Fruit fly (Drosophila melanogaster) Kc167 (cell line): Measurements from ENCODE around the gene Acam.

Source experiments
- Myc ChIP-seq: fragments of >200 bp; optimal IDR thresholded peaks from 2 replicates; lab custom pipeline; 2017; ENCODE audit warnings: missing external identifiers
- Sin3A ChIP-seq: fragments of >200 bp; optimal IDR thresholded peaks from 2 replicates; lab custom pipeline; 2018; ENCODE audit warnings: missing external identifiers
- h ChIP-seq: fragments of >200 bp; optimal IDR thresholded peaks from 3 replicates; lab custom pipeline; 2018; ENCODE audit warnings: missing external identifiers
- insv ChIP-seq: fragments of >200 bp; optimal IDR thresholded peaks from 3 replicates; lab custom pipeline; 2018; ENCODE audit warnings: missing external identifiers
- psq ChIP-seq: fragments of >200 bp; optimal IDR thresholded peaks from 2 replicates; lab custom pipeline; 2017; ENCODE audit warnings: missing external identifiers
- ttk ChIP-seq: sonication (Bioruptor generic); optimal IDR thresholded peaks from 2 replicates; lab custom pipeline; 2017; ENCODE audit warnings: missing external identifiers

Gene Acam

DNA sequence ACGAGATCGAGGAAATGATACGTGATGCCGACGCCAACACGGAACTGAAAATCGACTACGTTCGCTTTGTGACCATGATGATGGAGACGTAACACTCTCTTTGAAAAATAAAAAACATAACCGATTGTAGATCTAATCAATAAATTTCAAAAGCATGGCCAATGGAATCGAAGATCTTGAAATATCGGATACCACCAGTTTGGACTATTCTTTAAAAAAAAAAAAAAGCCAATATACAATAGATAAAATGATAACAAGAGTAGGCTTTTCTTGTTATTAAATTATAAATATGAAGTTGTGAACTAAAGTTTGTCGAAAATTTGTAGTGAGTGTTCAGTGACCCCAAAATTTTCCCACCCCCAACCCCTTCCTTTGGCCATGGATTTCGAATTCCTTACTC is at the start of gene Acam, which contains the start of gene CG17770:
Gene Acam, plus strand, starts transcription at position 301 of the 400 bp plus-strand sequence.
Gene CG17770, plus strand, starts transcription at position 301 of the 400 bp plus-strand sequence.
- TF ChIP-seq psq (lab: Kevin White, UChicago) = no peak
- no peak for TF ChIP-seq ttk (lab: Kevin White, UChicago)
- TF ChIP-seq h (lab: Kevin White, UChicago) = no peak
- no peak for TF ChIP-seq Sin3A (lab: Kevin White, UChicago)
- TF ChIP-seq Myc (lab: Kevin White, UChicago) = no peak
- no peak for TF ChIP-seq insv (lab: Kevin White, UChicago)

DNA sequence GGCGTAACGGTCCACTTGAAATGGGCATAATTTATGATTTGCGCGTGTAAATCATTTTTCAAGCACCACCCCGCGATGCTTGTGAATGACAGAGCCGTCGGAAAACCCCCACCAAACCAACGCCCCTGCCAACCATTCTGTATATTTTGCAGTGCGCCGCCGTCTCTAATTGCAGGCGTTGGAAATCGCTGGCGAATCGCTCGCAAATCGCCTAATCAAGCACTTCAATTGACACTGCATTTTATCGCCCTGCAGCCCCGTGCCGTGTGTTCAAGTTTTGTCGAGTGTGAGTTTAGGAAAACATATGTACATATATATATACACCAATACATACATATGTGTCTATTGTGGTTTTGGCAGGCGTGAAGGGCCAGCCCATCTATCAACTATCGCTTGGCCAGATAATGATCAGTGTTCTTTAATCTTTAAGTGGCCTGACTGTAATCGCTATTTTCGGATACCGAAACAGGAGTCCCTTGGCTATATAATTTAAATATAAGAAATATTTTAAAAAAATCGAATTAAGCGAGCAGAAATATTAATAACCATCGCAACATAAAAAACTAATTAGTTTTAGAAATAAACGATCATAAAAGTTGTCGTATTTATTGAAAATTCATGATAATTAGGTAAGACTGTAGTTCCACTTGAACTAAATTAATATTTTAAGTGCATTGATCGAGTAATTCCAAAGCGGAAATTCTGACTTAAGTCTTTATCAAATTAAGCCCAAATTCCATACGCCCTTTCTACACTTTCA is 49.5 kb upstream of the Acam start:
- no peak for TF ChIP-seq Myc (lab: Kevin White, UChicago)
- TF ChIP-seq psq (lab: Kevin White, UChicago) = no peak
- TF ChIP-seq h (lab: Kevin White, UChicago) = no peak
- no peak for TF ChIP-seq ttk (lab: Kevin White, UChicago)

DNA sequence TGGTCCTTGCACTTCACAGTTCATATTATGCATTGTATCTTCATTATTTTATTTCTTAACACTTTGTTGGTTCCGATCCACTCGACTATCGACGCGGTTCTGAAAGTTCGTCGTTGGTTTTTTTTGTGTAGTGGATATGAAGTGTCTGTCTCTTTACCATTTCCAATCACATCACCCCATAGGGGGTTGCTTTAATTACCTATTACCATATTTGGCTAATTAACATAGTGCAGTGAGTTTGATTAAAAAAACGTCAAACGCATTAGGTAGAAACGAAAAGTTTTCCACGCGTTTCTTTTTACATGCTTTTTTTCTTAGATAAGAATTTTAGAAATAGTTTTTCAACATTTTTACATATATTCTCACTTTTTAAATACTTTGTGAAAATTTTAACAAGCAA is 48.7 kb upstream of the Acam start, which contains the start of gene LpR1:
Gene LpR1, minus strand, starts transcription at position 101 of the 400 bp plus-strand sequence.
- TF ChIP-seq Myc (lab: Kevin White, UChicago) = no peak
- TF ChIP-seq ttk (lab: Kevin White, UChicago) = no peak
- TF ChIP-seq Sin3A (lab: Kevin White, UChicago) = no peak
- TF ChIP-seq insv (lab: Kevin White, UChicago) = no peak
- TF ChIP-seq h (lab: Kevin White, UChicago) = no peak
- TF ChIP-seq psq (lab: Kevin White, UChicago) = no peak

DNA sequence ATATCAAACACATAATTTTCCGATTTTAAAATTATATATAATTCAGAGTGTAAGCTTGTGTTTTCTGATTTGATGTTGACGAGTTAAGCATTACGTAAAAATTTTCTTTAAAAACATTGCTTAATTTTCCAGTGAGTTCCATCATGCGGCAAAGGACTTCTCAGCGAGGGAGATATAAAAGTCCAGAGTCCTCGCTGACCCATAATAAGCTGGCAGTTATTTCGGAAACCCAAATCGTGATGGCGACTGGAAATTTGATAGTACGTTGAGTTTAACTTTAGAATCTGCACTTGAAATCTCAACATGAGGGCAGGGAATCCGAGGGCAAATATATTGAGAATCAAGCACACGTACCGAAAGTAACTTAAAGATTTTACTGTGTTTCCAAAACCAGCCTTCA is 36.4 kb upstream of the Acam start, which contains the start of the genes CG17197 and CG17198:
Gene CG17197, minus strand, starts transcription at position 101 of the 400 bp plus-strand sequence.
Gene CG17198, minus strand, starts transcription at position 101 of the 400 bp plus-strand sequence.
- TF ChIP-seq ttk (lab: Kevin White, UChicago) (no peak), Myc (lab: Kevin White, UChicago) (no peak), psq (lab: Kevin White, UChicago) (no peak), Sin3A (lab: Kevin White, UChicago) (no peak), h (lab: Kevin White, UChicago) (no peak), insv (lab: Kevin White, UChicago) (no peak)

DNA sequence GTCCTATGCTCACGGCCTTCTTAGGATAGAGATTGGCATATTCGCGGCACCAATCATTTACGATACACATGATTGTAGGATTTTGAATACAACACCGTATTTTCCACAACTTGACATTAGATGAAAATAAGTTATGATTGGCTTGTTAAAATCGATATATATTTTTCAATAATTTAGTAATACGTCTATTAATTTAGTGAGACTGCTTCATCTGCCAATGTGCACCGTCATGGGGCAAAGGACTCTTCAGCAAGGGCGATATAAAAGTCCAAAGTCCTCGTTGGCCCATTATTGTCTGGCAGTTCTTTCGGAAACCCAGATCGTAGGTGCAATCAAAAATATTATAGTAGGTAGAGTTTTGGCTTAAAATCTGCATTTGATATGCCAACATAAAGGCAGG is 35.6 kb upstream of the Acam start, which contains the start of gene CG17196:
Gene CG17196, minus strand, starts transcription at position 101 of the 400 bp plus-strand sequence.
- no peak for TF ChIP-seq psq (lab: Kevin White, UChicago)
- TF ChIP-seq insv (lab: Kevin White, UChicago) = no peak
- no peak for TF ChIP-seq Myc (lab: Kevin White, UChicago)
- no peak for TF ChIP-seq h (lab: Kevin White, UChicago)
- no peak for TF ChIP-seq ttk (lab: Kevin White, UChicago)
- no peak for TF ChIP-seq Sin3A (lab: Kevin White, UChicago)

DNA sequence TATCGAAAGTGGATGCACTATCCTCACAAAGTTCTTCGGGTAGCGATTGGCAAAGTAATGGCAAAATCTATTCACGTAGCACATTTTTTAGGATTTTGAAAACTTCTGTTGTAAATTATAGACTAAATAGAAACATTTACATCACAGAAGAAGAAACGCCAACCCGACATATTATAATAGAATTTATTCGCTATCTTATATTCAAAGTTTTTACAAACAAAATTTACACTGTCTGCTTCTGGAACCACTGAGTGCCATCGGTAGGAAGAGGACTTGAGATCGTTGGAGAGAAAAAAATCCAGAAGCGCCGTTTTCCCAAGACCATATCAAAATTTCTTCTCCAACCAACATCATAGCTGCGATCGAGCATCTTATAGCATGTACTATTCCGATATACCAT is 34.6 kb upstream of the Acam start, which contains the start of gene CG17195:
Gene CG17195, minus strand, starts transcription at position 101 of the 400 bp plus-strand sequence.
- TF ChIP-seq Sin3A (lab: Kevin White, UChicago) = no peak
- no peak for TF ChIP-seq Myc (lab: Kevin White, UChicago)
- TF ChIP-seq h (lab: Kevin White, UChicago) = no peak
- no peak for TF ChIP-seq insv (lab: Kevin White, UChicago)
- TF ChIP-seq ttk (lab: Kevin White, UChicago) = no peak
- no peak for TF ChIP-seq psq (lab: Kevin White, UChicago)

DNA sequence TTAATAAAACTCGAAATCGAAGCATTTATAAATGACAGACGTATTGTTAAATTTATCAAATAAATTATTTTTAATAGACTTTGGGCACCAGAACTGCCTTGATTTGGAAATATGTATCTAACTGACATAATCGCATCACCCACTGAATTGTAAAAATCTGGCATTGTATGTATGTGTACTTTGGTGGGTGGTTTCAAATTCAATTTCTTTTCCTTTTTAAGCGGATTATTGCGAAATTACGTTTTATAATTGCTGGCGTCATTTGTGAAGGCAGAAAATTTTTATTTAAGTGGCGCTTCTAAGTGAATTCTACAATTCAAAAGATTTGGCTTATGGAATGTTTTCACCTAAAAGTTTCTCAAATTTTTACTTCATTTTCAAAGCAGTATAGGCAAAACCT is 33.5 kb upstream of the Acam start, which contains the start of gene CG4956:
Gene CG4956, minus strand, starts transcription at position 101 of the 400 bp plus-strand sequence.
- no peak for TF ChIP-seq Myc (lab: Kevin White, UChicago)

DNA sequence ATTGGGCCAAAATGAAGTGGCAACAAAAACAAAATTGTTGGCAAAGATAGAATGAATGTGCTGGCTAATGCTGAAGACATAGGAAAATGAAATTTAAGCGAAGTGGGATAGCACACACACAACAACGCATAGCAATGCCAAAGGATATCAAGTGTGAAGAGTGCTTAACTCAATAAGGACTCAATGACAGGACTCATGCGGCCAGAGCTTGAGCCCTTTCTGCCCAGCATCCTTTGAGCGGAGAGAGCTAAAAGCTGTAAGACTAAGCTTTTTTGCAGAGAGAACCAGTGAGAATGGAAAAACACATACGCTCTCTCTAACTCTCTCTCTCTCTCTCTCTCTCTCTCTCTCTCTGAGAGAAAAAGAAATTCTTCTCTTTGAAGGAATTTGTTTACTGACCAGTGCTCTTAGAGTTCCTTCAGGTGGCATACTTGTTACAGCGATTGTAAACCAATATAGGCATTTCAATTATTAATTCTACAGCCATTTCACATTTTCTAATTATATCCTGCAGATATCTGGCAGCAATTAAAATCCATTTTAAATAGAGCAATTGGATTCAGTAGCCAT is 28.8 kb upstream of the Acam start:
- TF ChIP-seq Myc (lab: Kevin White, UChicago) (no peak), Sin3A (lab: Kevin White, UChicago) (no peak), h (lab: Kevin White, UChicago) (no peak), ttk (lab: Kevin White, UChicago) (no peak), insv (lab: Kevin White, UChicago) (no peak), psq (lab: Kevin White, UChicago) (no peak)

DNA sequence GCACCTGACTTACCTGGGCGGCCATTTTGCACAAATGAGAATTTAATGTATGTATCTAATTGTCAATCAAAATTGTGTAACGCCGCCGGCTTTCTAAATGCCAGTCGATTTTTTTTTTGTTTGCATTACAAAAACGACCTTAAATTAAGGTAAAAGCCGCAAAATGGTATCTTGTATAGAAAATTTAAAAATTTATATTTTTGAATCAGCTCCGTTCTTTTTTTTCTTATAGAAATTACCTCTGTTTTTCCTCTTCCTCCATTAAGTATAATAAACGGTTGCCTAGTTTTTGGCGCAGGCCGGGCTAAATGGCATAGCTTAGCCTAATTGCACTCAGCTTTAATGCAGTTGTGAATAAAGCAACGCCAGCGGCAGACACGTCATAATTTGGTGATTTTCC is 24.5 kb upstream of the Acam start, which contains the start of gene CG4960:
Gene CG4960, minus strand, starts transcription at position 101 of the 400 bp plus-strand sequence.
- no peak for TF ChIP-seq insv (lab: Kevin White, UChicago)
- TF ChIP-seq psq (lab: Kevin White, UChicago) = no peak
- no peak for TF ChIP-seq ttk (lab: Kevin White, UChicago)
- no peak for TF ChIP-seq h (lab: Kevin White, UChicago)
- TF ChIP-seq Myc (lab: Kevin White, UChicago) = no peak
- TF ChIP-seq Sin3A (lab: Kevin White, UChicago) = no peak

DNA sequence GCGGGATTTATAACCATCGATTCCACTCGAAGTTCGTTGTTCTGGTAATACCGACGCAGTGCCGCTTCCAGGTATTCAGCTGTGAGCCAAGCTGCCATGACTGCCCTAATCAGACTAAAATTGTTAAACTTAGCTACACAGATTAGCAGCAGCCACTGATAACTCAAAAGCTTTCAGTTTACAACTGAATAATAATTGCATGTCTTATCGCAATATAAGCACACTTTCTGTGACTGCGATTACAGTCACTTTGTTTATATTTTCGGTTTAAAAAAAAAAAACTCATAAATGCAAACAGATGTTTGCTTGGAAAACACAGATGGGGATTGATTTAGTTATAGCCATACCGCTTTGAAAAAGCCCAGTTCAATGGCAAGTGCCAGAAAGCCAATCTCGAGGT is 22.4 kb upstream of the Acam start, which contains the start of gene CG31380:
Gene CG31380, minus strand, starts transcription at position 101 of the 400 bp plus-strand sequence.
- TF ChIP-seq insv (lab: Kevin White, UChicago) = no peak
- TF ChIP-seq ttk (lab: Kevin White, UChicago) = no peak
- TF ChIP-seq Sin3A (lab: Kevin White, UChicago) = no peak
- no peak for TF ChIP-seq Myc (lab: Kevin White, UChicago)
- no peak for TF ChIP-seq h (lab: Kevin White, UChicago)
- no peak for TF ChIP-seq psq (lab: Kevin White, UChicago)

DNA sequence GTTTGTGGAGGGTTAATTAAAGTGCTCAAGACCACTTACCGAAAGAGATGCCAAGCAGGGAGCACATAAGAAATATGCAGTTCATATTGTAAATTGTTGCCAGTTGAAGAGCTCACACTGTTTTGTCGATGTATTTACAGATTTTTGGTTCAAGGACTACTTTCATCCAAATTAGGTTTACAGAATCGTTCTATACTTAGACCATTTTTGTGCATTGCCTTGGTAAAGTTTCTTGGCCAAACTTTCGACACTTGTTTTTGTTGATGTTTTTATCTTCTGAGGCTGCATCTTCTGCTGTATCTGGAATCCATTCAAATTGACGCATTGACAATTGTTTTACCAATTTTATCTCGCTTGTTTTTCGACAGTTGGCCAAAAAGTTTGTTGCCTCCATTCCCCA is 21.3 kb upstream of the Acam start, which contains the start of gene CG31093:
Gene CG31093, minus strand, starts transcription at position 101 of the 400 bp plus-strand sequence.
- TF ChIP-seq psq (lab: Kevin White, UChicago) = no peak
- no peak for TF ChIP-seq insv (lab: Kevin White, UChicago)
- TF ChIP-seq h (lab: Kevin White, UChicago) = no peak
- no peak for TF ChIP-seq Myc (lab: Kevin White, UChicago)
- TF ChIP-seq Sin3A (lab: Kevin White, UChicago) = no peak
- no peak for TF ChIP-seq ttk (lab: Kevin White, UChicago)
